Worm (Caenorhabditis elegans): Measurements from ENCODE around the gene C25H3.16.

DNA sequence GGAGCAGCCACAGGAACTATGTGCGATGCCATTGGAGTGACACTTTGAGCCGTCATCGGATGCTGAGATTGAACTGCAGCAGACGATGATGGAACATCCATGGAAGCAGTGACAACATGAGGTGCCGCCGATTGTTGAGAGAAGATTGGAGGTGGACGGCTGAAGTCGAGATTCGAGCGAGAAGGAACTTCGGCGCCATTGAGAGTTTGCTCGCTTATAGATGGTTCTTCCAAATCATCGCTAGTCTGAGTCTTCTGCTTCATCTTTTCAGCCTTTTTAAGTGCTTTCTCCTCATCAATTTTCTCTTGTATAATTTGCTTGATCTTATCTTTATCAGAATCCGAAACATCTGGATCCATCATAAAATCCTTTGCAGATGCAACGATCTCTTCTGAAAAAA is 24.0 kb upstream of the C25H3.16 start:
- TF ChIP-seq egl-27 (tag; optimal IDR thresholded peaks at IDR 0.05) = no peak
- TF ChIP-seq jun-1 (tag; optimal IDR thresholded peaks at IDR 0.05) = no peak
- TF ChIP-seq aha-1 (tag) = peak; percentile 95
- no peak for TF ChIP-seq snpc-4 (tag; optimal IDR thresholded peaks at IDR 0.05)
- no peak for TF ChIP-seq lim-7 (GFP tag; IDR thresholded peaks at IDR 0.05)
- TF ChIP-seq nhr-11 (tag; optimal IDR thresholded peaks at IDR 0.05) = no peak
- TF ChIP-seq tag-97 (GFP tag; IDR thresholded peaks at IDR 0.05) = no peak
- TF ChIP-seq unc-130 (GFP tag; optimal IDR thresholded peaks at IDR 0.05) = no peak
- no peak for TF ChIP-seq lin-39 (tag; optimal IDR thresholded peaks at IDR 0.05)
- no peak for TF ChIP-seq zip-11 (GFP tag; IDR thresholded peaks at IDR 0.05)
- TF ChIP-seq nhr-76 (tag; optimal IDR thresholded peaks at IDR 0.05) = no peak
- TF ChIP-seq daf-16 (GFP tag; optimal IDR thresholded peaks at IDR 0.05) = no peak
- TF ChIP-seq daf-16 (tag; optimal IDR thresholded peaks at IDR 0.05) = no peak
- TF ChIP-seq pha-4 (GFP tag; IDR thresholded peaks at IDR 0.05) = no peak
- TF ChIP-seq pha-4 (tag; optimal IDR thresholded peaks at IDR 0.05) = no peak
- TF ChIP-seq unc-62 (GFP tag; optimal IDR thresholded peaks at IDR 0.05 in 1 of 2) = no peak
- no peak for TF ChIP-seq unc-62 (tag; optimal IDR thresholded peaks at IDR 0.05)

All from whole organism, L4 larva.